Worm (Caenorhabditis elegans): ENCODE data around the gene ZC178.2.

ce11 chrV:8670759-8671158, 41.1 kb downstream of the ZC178.2 start:
- no peak for TF ChIP-seq lin-13 (GFP tag; optimal IDR thresholded peaks at IDR 0.05)
- no peak for TF ChIP-seq unc-62 (GFP tag; optimal IDR thresholded peaks at IDR 0.05)
- TF ChIP-seq nhr-21 (tag; optimal IDR thresholded peaks at IDR 0.05), result no peak
- no peak for TF ChIP-seq nhr-11 (tag; optimal IDR thresholded peaks at IDR 0.05)
